Worm (Caenorhabditis elegans): ENCODE data around the gene Y82E9BR.17.

Gene Y82E9BR.17

ce11 chrIII:1419700-1420356, 35.7 kb downstream of the Y82E9BR.17 start (continued):
- TF ChIP-seq nhr-28 (tag; optimal IDR thresholded peaks at IDR 0.05), result peak; percentile 18

ce11 chrIII:1419146-1419636, 36.4 kb downstream of the Y82E9BR.17 start, which contains the start of gene Y82E9BR.3:
TSS of gene Y82E9BR.3 (plus strand) at chrIII:1419196.
- no peak for TF ChIP-seq elt-2 (tag; optimal IDR thresholded peaks at IDR 0.05)
- TF ChIP-seq lin-39 (tag; optimal IDR thresholded peaks at IDR 0.05), result no peak
- no peak for TF ChIP-seq sea-2 (GFP tag; optimal IDR thresholded peaks at IDR 0.05)
- no peak for TF ChIP-seq unc-39 (tag; optimal IDR thresholded peaks at IDR 0.05)
- no peak for TF ChIP-seq nhr-23 (tag; optimal IDR thresholded peaks at IDR 0.05)
- TF ChIP-seq tbx-2 (tag; optimal IDR thresholded peaks at IDR 0.05), result no peak
- TF ChIP-seq ZK546.5 (tag; optimal IDR thresholded peaks at IDR 0.05), result no peak
- no peak for TF ChIP-seq nhr-12 (tag; optimal IDR thresholded peaks at IDR 0.05)
- no peak for TF ChIP-seq ceh-16 (tag; optimal IDR thresholded peaks at IDR 0.05)
- TF ChIP-seq fos-1 (tag; optimal IDR thresholded peaks at IDR 0.05), result no peak

- no peak for TF ChIP-seq daf-12 (tag; optimal IDR thresholded peaks at IDR 0.05)
- peak; percentile 46 for TF ChIP-seq elt-1 (tag; optimal IDR thresholded peaks at IDR 0.05)
- peak; percentile 94 for TF ChIP-seq pha-4 (tag; optimal IDR thresholded peaks at IDR 0.05)
- no peak for TF ChIP-seq mml-1 (tag; optimal IDR thresholded peaks at IDR 0.05)
- peak; percentile 30 for TF ChIP-seq skn-1 (tag; optimal IDR thresholded peaks at IDR 0.05)
- peak; percentile 8 for TF ChIP-seq mdl-1 (tag; optimal IDR thresholded peaks at IDR 0.05)
- no peak for TF ChIP-seq ztf-11 (tag; optimal IDR thresholded peaks at IDR 0.05)
- peak; percentile 59 for TF ChIP-seq R02D3.7 (tag; optimal IDR thresholded peaks at IDR 0.05)
- TF ChIP-seq ceh-28 (tag; optimal IDR thresholded peaks at IDR 0.05), result peak; percentile 82
- TF ChIP-seq nhr-25 (tag; optimal IDR thresholded peaks at IDR 0.05), result peak; percentile 94
- TF ChIP-seq nhr-77 (tag; optimal IDR thresholded peaks at IDR 0.05), result no peak
- TF ChIP-seq ZK546.5 (tag; optimal IDR thresholded peaks at IDR 0.05), result peak; percentile 86
- no peak for TF ChIP-seq ztf-4 (tag; optimal IDR thresholded peaks at IDR 0.05)
- TF ChIP-seq nhr-76 (tag; optimal IDR thresholded peaks at IDR 0.05), result no peak
- peak; percentile 42 for TF ChIP-seq ceh-16 (tag; optimal IDR thresholded peaks at IDR 0.05)
- peak; percentile 3 for TF ChIP-seq ceh-82 (tag; optimal IDR thresholded peaks at IDR 0.05)
- peak; percentile 86 for TF ChIP-seq snpc-4 (tag; optimal IDR thresholded peaks at IDR 0.05)
- TF ChIP-seq nhr-67 (tag; optimal IDR thresholded peaks at IDR 0.05), result no peak
- TF ChIP-seq nhr-23 (tag; optimal IDR thresholded peaks at IDR 0.05), result peak; percentile 91
- peak; percentile 99 for TF ChIP-seq nfya-1 (tag; optimal IDR thresholded peaks at IDR 0.05; ENCODE audit: insufficient read depth)
- TF ChIP-seq nhr-28 (tag; optimal IDR thresholded peaks at IDR 0.05), result no peak
- no peak for TF ChIP-seq eor-1 (tag; optimal IDR thresholded peaks at IDR 0.05)
- TF ChIP-seq lsy-12 (tag; optimal IDR thresholded peaks at IDR 0.05), result peak; percentile 90
- no peak for TF ChIP-seq fkh-10 (GFP tag; optimal IDR thresholded peaks at IDR 0.05)
- peak; percentile 73 for TF ChIP-seq jun-1 (tag; optimal IDR thresholded peaks at IDR 0.05)
- peak; percentile 81 for TF ChIP-seq elt-2 (tag; optimal IDR thresholded peaks at IDR 0.05)
- peak; percentile 94 for TF ChIP-seq lin-15B (tag; optimal IDR thresholded peaks at IDR 0.05)
- TF ChIP-seq lin-39 (tag; optimal IDR thresholded peaks at IDR 0.05), result peak; percentile 98
- peak; percentile 60 for TF ChIP-seq nhr-43 (tag; optimal IDR thresholded peaks at IDR 0.05; ENCODE audit: poor library complexity, severe bottlenecking)
- no peak for TF ChIP-seq ceh-9 (tag; optimal IDR thresholded peaks at IDR 0.05)
- peak; percentile 47 for TF ChIP-seq nhr-11 (tag; optimal IDR thresholded peaks at IDR 0.05)
- TF ChIP-seq sea-2 (GFP tag; optimal IDR thresholded peaks at IDR 0.05), result no peak
- TF ChIP-seq fos-1 (tag; optimal IDR thresholded peaks at IDR 0.05), result peak; percentile 66
- TF ChIP-seq pqm-1 (tag; optimal IDR thresholded peaks at IDR 0.05), result no peak
- TF ChIP-seq elt-3 (tag; optimal IDR thresholded peaks at IDR 0.05), result peak in 1 of 3 experiments; percentile 58
- TF ChIP-seq egl-27 (tag; optimal IDR thresholded peaks at IDR 0.05), result peak; percentile 31
- TF ChIP-seq nhr-237 (tag; optimal IDR thresholded peaks at IDR 0.05), result no peak
- no peak for TF ChIP-seq fkh-2 (tag; optimal IDR thresholded peaks at IDR 0.05)
- no peak for TF ChIP-seq zag-1 (tag; optimal IDR thresholded peaks at IDR 0.05)
- peak; percentile 88 for TF ChIP-seq ama-1 (optimal IDR thresholded peaks at IDR 0.05)
- TF ChIP-seq nhr-12 (tag; optimal IDR thresholded peaks at IDR 0.05), result no peak
- no peak for TF ChIP-seq unc-62 (GFP tag; optimal IDR thresholded peaks at IDR 0.05)
- TF ChIP-seq tbx-2 (tag; optimal IDR thresholded peaks at IDR 0.05), result peak; percentile 55
- TF ChIP-seq hmg-11 (tag; optimal IDR thresholded peaks at IDR 0.05), result peak; percentile 87
- peak; percentile 71 for TF ChIP-seq egl-5 (tag; optimal IDR thresholded peaks at IDR 0.05)
- TF ChIP-seq unc-39 (tag; optimal IDR thresholded peaks at IDR 0.05), result no peak
- TF ChIP-seq aly-2 (tag; optimal IDR thresholded peaks at IDR 0.05), result no peak
These were observed 36.9 kb downstream of the Y82E9BR.17 start for ce11 chrIII:1418709-1419108.
